Fruit fly (Drosophila melanogaster): ENCODE results near the gene CG14785.

Gene CG14785

DNA sequence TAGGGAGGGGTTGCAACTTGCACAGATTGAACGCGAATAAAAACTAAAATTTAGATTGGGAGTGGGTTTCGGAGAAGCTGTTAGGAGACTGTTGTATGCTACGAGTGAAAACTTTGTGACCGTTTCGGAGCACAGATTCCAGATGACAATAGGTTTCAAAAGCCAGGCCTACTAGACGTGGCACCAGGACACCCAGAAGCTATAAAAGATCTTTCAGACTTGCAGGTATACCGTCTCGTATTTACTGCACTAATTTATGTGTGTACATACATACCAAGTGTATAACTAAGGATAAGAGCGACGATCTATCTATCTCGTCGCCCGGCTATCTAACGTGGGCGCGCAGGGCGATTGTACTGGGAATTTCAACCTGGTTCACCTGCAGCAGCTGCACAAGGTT lies at the start of gene CG14785:
TSS of gene CG14785 (minus strand) at position 101 of the 400 bp plus-strand sequence.
- TF ChIP-seq CG5204 (GFP tag; optimal IDR thresholded peaks at IDR 0.05) (no peak), Mnt (GFP tag; optimal IDR thresholded peaks at IDR 0.05) (no peak), tj (GFP tag; optimal IDR thresholded peaks at IDR 0.05) (no peak), CG11617 (GFP tag; optimal IDR thresholded peaks at IDR 0.05) (no peak), kay (GFP tag; ENCODE audit: borderline replicate concordance) (no peak), Hr96 (GFP tag; optimal IDR thresholded peaks at IDR 0.05) (no peak), CG7045 (GFP tag; optimal IDR thresholded peaks at IDR 0.05) (no peak), Clk (GFP tag; optimal IDR thresholded peaks at IDR 0.05) (no peak), ovo (GFP tag; optimal IDR thresholded peaks at IDR 0.05) (no peak), pad (GFP tag; optimal IDR thresholded peaks at IDR 0.05) (no peak), cnc (optimal IDR thresholded peaks at IDR 0.05) (no peak), Crg-1 (GFP tag; optimal IDR thresholded peaks at IDR 0.05) (no peak), toe (GFP tag; optimal IDR thresholded peaks at IDR 0.05) (no peak), cic (GFP tag; optimal IDR thresholded peaks at IDR 0.05) (no peak), bab1 (GFP tag; optimal IDR thresholded peaks at IDR 0.05) (no peak), CG33017 (tag; optimal IDR thresholded peaks at IDR 0.05) (no peak)

DNA sequence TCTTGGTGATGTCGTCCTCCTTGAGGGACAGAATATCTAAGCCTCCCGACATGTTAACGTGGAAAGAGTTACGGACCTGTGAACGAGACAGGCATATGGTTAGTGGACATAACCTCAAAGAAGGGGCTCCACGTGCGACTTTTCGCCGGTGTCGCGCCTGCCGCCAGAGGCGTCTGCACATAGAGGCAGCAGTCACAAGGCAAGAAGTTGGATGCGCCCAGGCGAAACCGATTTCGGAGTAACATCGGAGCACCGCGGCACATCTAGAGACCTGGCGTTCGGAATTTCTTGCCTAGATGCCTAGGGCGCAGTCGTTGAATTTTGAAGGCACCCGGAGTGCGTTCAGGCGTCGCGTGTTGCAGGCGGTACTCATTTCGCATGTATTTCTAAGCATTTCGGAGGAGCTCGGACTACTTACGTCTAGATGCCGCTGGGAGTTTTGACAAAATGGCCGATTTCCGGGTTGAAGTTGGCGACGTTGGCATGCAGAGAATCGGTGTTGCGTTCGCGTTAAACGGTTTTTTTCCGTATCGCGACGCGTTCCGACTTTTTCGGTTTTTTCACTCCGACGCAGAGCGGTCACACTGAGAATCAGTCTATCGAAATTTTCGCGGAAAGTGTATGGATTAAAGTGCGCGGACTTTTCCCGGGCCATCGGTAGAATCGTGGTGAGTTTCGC lies 26.1 kb upstream of the CG14785 start, which contains the start of the genes sta and inc:
TSS of gene sta (minus strand) at position 574 of the 679 bp plus-strand sequence.
TSS of gene inc (plus strand) at position 640 of the 679 bp plus-strand sequence.
- TF ChIP-seq tj (GFP tag; optimal IDR thresholded peaks at IDR 0.05) (peak; percentile 62), Mnt (GFP tag; optimal IDR thresholded peaks at IDR 0.05) (peak; percentile 95), CG14711 (tag; optimal IDR thresholded peaks at IDR 0.05) (peak; percentile 70), CG7101 (tag; optimal IDR thresholded peaks at IDR 0.05) (peak; percentile 89), CG12768 (GFP tag; optimal IDR thresholded peaks at IDR 0.05) (no peak), CG7045 (GFP tag; optimal IDR thresholded peaks at IDR 0.05) (peak; percentile 3), pad (GFP tag; optimal IDR thresholded peaks at IDR 0.05) (peak; percentile 76), Crg-1 (GFP tag; optimal IDR thresholded peaks at IDR 0.05) (peak; percentile 71), cic (GFP tag; optimal IDR thresholded peaks at IDR 0.05) (peak; percentile 24), Clk (GFP tag; optimal IDR thresholded peaks at IDR 0.05) (peak; percentile 5), CG5204 (GFP tag; optimal IDR thresholded peaks at IDR 0.05) (no peak), cnc (optimal IDR thresholded peaks at IDR 0.05) (no peak), Hr96 (GFP tag; optimal IDR thresholded peaks at IDR 0.05) (peak; percentile 77), kay (GFP tag; ENCODE audit: borderline replicate concordance) (no peak), CG11617 (GFP tag; optimal IDR thresholded peaks at IDR 0.05) (peak; percentile 75), ovo (GFP tag; optimal IDR thresholded peaks at IDR 0.05) (peak; percentile 61), toe (GFP tag; optimal IDR thresholded peaks at IDR 0.05) (no peak), bab1 (GFP tag; optimal IDR thresholded peaks at IDR 0.05) (peak; percentile 92), CG33017 (tag; optimal IDR thresholded peaks at IDR 0.05) (peak; percentile 72), CG1620 (GFP tag; optimal IDR thresholded peaks at IDR 0.05) (peak; percentile 75)

DNA sequence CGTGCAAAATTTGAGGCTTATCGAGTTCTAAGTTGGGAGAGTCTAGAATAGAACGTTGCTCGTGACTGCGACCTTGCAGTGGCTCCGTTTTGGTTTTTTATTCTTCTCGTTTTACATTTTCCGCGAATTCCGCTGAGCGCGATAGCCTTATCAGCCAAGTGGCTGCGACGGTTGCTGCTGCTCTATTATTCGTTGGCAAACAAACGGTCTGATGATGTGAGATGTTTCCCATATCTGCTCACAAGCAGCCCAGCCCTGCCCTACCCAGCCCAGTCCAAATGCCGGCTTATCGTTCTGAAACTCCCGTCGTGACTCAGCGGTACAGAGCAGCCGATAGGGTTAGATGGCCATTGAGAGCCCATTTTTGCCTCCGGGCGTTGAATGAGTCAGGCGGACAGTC lies 23.6 kb upstream of the CG14785 start:
- TF ChIP-seq CG33017 (tag; optimal IDR thresholded peaks at IDR 0.05), result no peak
- TF ChIP-seq cnc (optimal IDR thresholded peaks at IDR 0.05), result peak in 1 of 2 experiments; percentile 30
- no peak for TF ChIP-seq Clk (GFP tag; optimal IDR thresholded peaks at IDR 0.05)
- TF ChIP-seq bab1 (GFP tag; optimal IDR thresholded peaks at IDR 0.05), result no peak
- peak; percentile 51 for TF ChIP-seq cic (GFP tag; optimal IDR thresholded peaks at IDR 0.05)
- no peak for TF ChIP-seq CG7045 (GFP tag; optimal IDR thresholded peaks at IDR 0.05)
- TF ChIP-seq Hr96 (GFP tag; optimal IDR thresholded peaks at IDR 0.05), result no peak
- peak; percentile 10 for TF ChIP-seq CG12768 (GFP tag; optimal IDR thresholded peaks at IDR 0.05)
- no peak for TF ChIP-seq CG11617 (GFP tag; optimal IDR thresholded peaks at IDR 0.05)
- no peak for TF ChIP-seq toe (GFP tag; optimal IDR thresholded peaks at IDR 0.05)
- no peak for TF ChIP-seq CG14711 (tag; optimal IDR thresholded peaks at IDR 0.05)
- no peak for TF ChIP-seq CG1620 (GFP tag; optimal IDR thresholded peaks at IDR 0.05)
- no peak for TF ChIP-seq tj (GFP tag; optimal IDR thresholded peaks at IDR 0.05)
- peak; percentile 12 for TF ChIP-seq Mnt (GFP tag; optimal IDR thresholded peaks at IDR 0.05)
- no peak for TF ChIP-seq CG5204 (GFP tag; optimal IDR thresholded peaks at IDR 0.05)

DNA sequence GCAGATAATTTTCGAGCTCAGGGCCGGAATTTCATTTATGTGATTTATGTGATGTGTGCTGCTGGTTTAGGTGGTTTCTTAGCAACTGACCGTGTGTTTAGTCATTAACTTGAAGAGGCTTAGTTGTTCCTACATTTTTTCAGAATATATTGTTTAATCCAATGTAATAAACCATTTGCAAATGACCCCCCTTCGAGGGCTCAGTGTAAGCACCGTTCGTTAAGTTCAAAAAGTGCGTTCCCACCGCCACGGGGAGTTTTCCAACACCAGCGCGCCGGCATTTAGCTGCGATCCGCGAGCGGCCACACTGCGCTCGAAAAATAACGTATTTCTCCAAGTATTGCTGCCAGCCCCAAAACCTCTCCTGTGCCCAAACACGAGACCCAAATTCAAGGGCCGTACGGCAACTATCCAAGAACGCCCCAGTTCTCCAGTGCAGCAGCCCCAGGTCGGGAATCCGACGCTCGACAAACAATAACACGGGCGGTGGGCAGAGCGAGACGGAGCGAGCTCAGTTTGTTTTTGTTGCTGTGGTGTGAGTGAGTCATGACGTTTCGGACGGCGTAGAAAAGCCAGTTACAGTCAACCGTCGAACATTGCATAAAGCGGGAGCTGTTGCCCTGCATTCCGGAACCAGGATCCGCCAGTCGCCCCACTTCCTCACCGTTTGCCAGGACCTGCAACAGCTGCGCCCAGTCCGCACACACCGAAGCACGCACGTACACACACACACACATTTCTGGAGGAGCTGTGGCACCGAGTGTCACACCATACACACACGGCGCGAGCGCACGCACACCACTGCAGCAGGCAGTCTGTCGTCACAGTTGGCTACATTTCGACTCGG lies 21.6 kb upstream of the CG14785 start, which contains the start of gene rush:
TSS of gene rush (plus strand) at position 277 of the 847 bp plus-strand sequence.
- TF ChIP-seq CG1620 (GFP tag; optimal IDR thresholded peaks at IDR 0.05), result peak; percentile 49
- TF ChIP-seq CG7101 (tag; optimal IDR thresholded peaks at IDR 0.05), result peak; percentile 38
- peak; percentile 59 for TF ChIP-seq Crg-1 (GFP tag; optimal IDR thresholded peaks at IDR 0.05)
- TF ChIP-seq Hr96 (GFP tag; optimal IDR thresholded peaks at IDR 0.05), result peak; percentile 43
- peak; percentile 62 for TF ChIP-seq Mnt (GFP tag; optimal IDR thresholded peaks at IDR 0.05)
- no peak for TF ChIP-seq CG14711 (tag; optimal IDR thresholded peaks at IDR 0.05)
- no peak for TF ChIP-seq cnc (optimal IDR thresholded peaks at IDR 0.05)
- peak; percentile 23 for TF ChIP-seq CG11617 (GFP tag; optimal IDR thresholded peaks at IDR 0.05)
- TF ChIP-seq pad (GFP tag; optimal IDR thresholded peaks at IDR 0.05), result peak; percentile 73
- TF ChIP-seq bab1 (GFP tag; optimal IDR thresholded peaks at IDR 0.05), result peak; percentile 21
- peak; percentile 44 for TF ChIP-seq ovo (GFP tag; optimal IDR thresholded peaks at IDR 0.05)
- TF ChIP-seq CG7045 (GFP tag; optimal IDR thresholded peaks at IDR 0.05), result no peak
- TF ChIP-seq cic (GFP tag; optimal IDR thresholded peaks at IDR 0.05), result peak; percentile 4

DNA sequence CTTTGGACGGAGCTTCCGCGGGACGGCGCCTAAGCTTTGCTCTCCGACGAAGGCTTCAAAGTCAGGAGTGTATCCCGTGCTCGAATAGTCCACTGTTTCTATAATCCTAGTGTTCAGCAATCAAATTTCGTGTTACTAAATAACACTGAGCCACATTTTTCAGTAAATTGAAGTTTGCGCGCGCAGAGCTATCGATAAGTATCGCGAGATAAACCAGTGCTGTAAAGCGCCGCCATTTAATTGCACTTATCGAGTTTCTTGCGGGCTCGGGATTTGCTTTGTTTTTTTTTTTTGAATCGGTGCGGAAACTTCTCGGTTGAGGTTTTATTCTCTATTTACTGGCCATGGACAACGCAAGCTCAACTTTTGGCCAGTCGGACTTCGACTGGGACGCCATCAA lies 20.0 kb upstream of the CG14785 start, which contains the start of the genes Rab27 and mei-38:
TSS of gene Rab27 (minus strand) at position 127 of the 400 bp plus-strand sequence.
TSS of gene mei-38 (plus strand) at position 216 of the 400 bp plus-strand sequence.
- no peak for TF ChIP-seq Clk (GFP tag; optimal IDR thresholded peaks at IDR 0.05)
- TF ChIP-seq cic (GFP tag; optimal IDR thresholded peaks at IDR 0.05), result no peak
- TF ChIP-seq bab1 (GFP tag; optimal IDR thresholded peaks at IDR 0.05), result peak; percentile 56
- no peak for TF ChIP-seq CG7045 (GFP tag; optimal IDR thresholded peaks at IDR 0.05)
- peak; percentile 76 for TF ChIP-seq CG1620 (GFP tag; optimal IDR thresholded peaks at IDR 0.05)
- peak; percentile 82 for TF ChIP-seq Crg-1 (GFP tag; optimal IDR thresholded peaks at IDR 0.05)
- peak; percentile 8 for TF ChIP-seq Mnt (GFP tag; optimal IDR thresholded peaks at IDR 0.05)
- TF ChIP-seq CG11617 (GFP tag; optimal IDR thresholded peaks at IDR 0.05), result no peak
- peak; percentile 44 for TF ChIP-seq CG7101 (tag; optimal IDR thresholded peaks at IDR 0.05)
- TF ChIP-seq CG14711 (tag; optimal IDR thresholded peaks at IDR 0.05), result no peak
- TF ChIP-seq tj (GFP tag; optimal IDR thresholded peaks at IDR 0.05), result no peak
- no peak for TF ChIP-seq cnc (optimal IDR thresholded peaks at IDR 0.05)
- no peak for TF ChIP-seq toe (GFP tag; optimal IDR thresholded peaks at IDR 0.05)
- no peak for TF ChIP-seq CG5204 (GFP tag; optimal IDR thresholded peaks at IDR 0.05)
- TF ChIP-seq ovo (GFP tag; optimal IDR thresholded peaks at IDR 0.05), result no peak
- no peak for TF ChIP-seq CG12768 (GFP tag; optimal IDR thresholded peaks at IDR 0.05)
- no peak for TF ChIP-seq Hr96 (GFP tag; optimal IDR thresholded peaks at IDR 0.05)
- TF ChIP-seq CG33017 (tag; optimal IDR thresholded peaks at IDR 0.05), result no peak
- peak; percentile 54 for TF ChIP-seq pad (GFP tag; optimal IDR thresholded peaks at IDR 0.05)
- no peak for TF ChIP-seq kay (GFP tag; ENCODE audit: borderline replicate concordance)

All from whole organism, adult.